Fruit fly (Drosophila melanogaster) whole organism, embryonic: ENCODE results near the gene Csk.

Experiments used
- Ada2b ChIP-seq: fragments of 200-800 bp; sonication (Bioruptor generic); IDR thresholded peaks from 2 replicates; pipeline ENCODE4 v1.3.6; 2022; ENCODE audit warnings: missing biosample characterization, missing genetic modification characterization
- Bdp1 ChIP-seq: fragments of 200-800 bp; sonication (Bioruptor generic); optimal IDR thresholded peaks from 3 replicates; lab custom pipeline; 2016; ENCODE audit warnings: missing biosample characterization, missing genetic modification characterization
- BtbVII ChIP-seq: fragments of 200-800 bp; sonication (Bioruptor generic); optimal IDR thresholded peaks from 3 replicates; lab custom pipeline; 2017; ENCODE audit warnings: missing biosample characterization, mild to moderate bottlenecking, missing genetic modification characterization
- CG10209 ChIP-seq: fragments of 200-800 bp; sonication (Bioruptor generic); optimal IDR thresholded peaks from 3 replicates; lab custom pipeline; 2017; ENCODE audit warnings: missing biosample characterization, mild to moderate bottlenecking, missing genetic modification characterization, missing genetic modification reagents
- CG11504 ChIP-seq: fragments of 200-800 bp; sonication (Bioruptor generic); optimal IDR thresholded peaks from 3 replicates; lab custom pipeline; 2019; ENCODE audit warnings: missing biosample characterization, mild to moderate bottlenecking, missing genetic modification characterization, moderate library complexity
- CG1233 ChIP-seq: fragments of 200-800 bp; sonication (Bioruptor generic); optimal IDR thresholded peaks from 4 replicates; lab custom pipeline; 2018; ENCODE audit warnings: missing biosample characterization, mild to moderate bottlenecking, missing genetic modification characterization
- CG14050 ChIP-seq: fragments of 200-800 bp; sonication (Bioruptor generic); IDR thresholded peaks from 3 replicates; pipeline ENCODE4 v1.3.6; 2022; ENCODE audit warnings: missing biosample characterization, missing genetic modification characterization
- CG15073 ChIP-seq: fragments of 200-800 bp; sonication (Bioruptor generic); optimal IDR thresholded peaks from 2 replicates; lab custom pipeline; 2016; ENCODE audit warnings: missing biosample characterization, missing genetic modification characterization
- CG17328 ChIP-seq: fragments of 200-800 bp; sonication (Bioruptor generic); IDR thresholded peaks from 2 replicates; pipeline ENCODE4 v1.3.6; 2022; ENCODE audit warnings: missing biosample characterization, missing genetic modification characterization
- CG17912 ChIP-seq: fragments of 200-800 bp; sonication (Bioruptor generic); optimal IDR thresholded peaks from 2 replicates; lab custom pipeline; 2018; ENCODE audit warnings: missing biosample characterization, mild to moderate bottlenecking, missing genetic modification characterization
- CG1792 ChIP-seq: fragments of 200-800 bp; sonication (Bioruptor generic); optimal IDR thresholded peaks from 2 replicates; lab custom pipeline; 2016; ENCODE audit warnings: missing biosample characterization, missing genetic modification characterization
- CG1832 ChIP-seq: fragments of 200-800 bp; sonication (Bioruptor generic); optimal IDR thresholded peaks from 2 replicates; lab custom pipeline; 2017; ENCODE audit warnings: missing biosample characterization, mild to moderate bottlenecking, missing genetic modification characterization, inconsistent platforms
- CG2678 ChIP-seq: fragments of 200-800 bp; sonication (Bioruptor generic); optimal IDR thresholded peaks from 3 replicates; lab custom pipeline; 2019; ENCODE audit warnings: missing biosample characterization, mild to moderate bottlenecking, missing genetic modification characterization, moderate library complexity
- CG30020 ChIP-seq: fragments of 200-800 bp; optimal IDR thresholded peaks from 2 replicates; lab custom pipeline; 2019; ENCODE audit warnings: missing biosample characterization, mild to moderate bottlenecking, missing genetic modification characterization, moderate library complexity
- CG32767 ChIP-seq: fragments of 200-800 bp; sonication (Bioruptor generic); IDR thresholded peaks from 2 replicates; pipeline ENCODE4 v1.3.6; 2022; ENCODE audit warnings: missing biosample characterization, missing genetic modification characterization
- CG33557 ChIP-seq: fragments of 200-800 bp; sonication (Bioruptor generic); optimal IDR thresholded peaks from 2 replicates; lab custom pipeline; 2019; ENCODE audit warnings: missing biosample characterization, mild to moderate bottlenecking, missing genetic modification characterization, moderate library complexity
- CG34376 ChIP-seq: fragments of 200-800 bp; sonication (Bioruptor generic); optimal IDR thresholded peaks from 2 replicates; lab custom pipeline; 2018; ENCODE audit warnings: missing biosample characterization, mild to moderate bottlenecking, missing genetic modification characterization
- CG4328 ChIP-seq: fragments of 200-800 bp; sonication (Bioruptor generic); optimal IDR thresholded peaks from 3 replicates; lab custom pipeline; 2017; ENCODE audit warnings: missing biosample characterization, missing genetic modification reagents, missing genetic modification characterization
- CG4404 ChIP-seq: fragments of 200-800 bp; sonication (Bioruptor generic); IDR thresholded peaks from 2 replicates; pipeline ENCODE4 v1.3.6; 2022; ENCODE audit warnings: missing biosample characterization, missing genetic modification characterization
- CG7556 ChIP-seq: fragments of 200-800 bp; sonication (Bioruptor generic); optimal IDR thresholded peaks from 2 replicates; lab custom pipeline; 2017; ENCODE audit warnings: missing biosample characterization, mild to moderate bottlenecking, missing genetic modification characterization
- CG7745 ChIP-seq: fragments of 200-800 bp; sonication (Bioruptor generic); optimal IDR thresholded peaks from 2 replicates; lab custom pipeline; 2018; ENCODE audit warnings: missing biosample characterization, mild to moderate bottlenecking, missing genetic modification characterization, moderate library complexity
- CG9727 ChIP-seq: fragments of 200-800 bp; sonication (Bioruptor generic); optimal IDR thresholded peaks from 3 replicates; lab custom pipeline; 2017; ENCODE audit warnings: missing biosample characterization, mild to moderate bottlenecking, missing genetic modification characterization
- CG9797 ChIP-seq: fragments of 200-800 bp; sonication (Bioruptor generic); optimal IDR thresholded peaks from 3 replicates; lab custom pipeline; 2018; ENCODE audit warnings: missing biosample characterization, mild to moderate bottlenecking, missing genetic modification characterization
- CG9817 ChIP-seq: fragments of 200-800 bp; sonication (Bioruptor generic); optimal IDR thresholded peaks from 2 replicates; lab custom pipeline; 2018; ENCODE audit warnings: missing biosample characterization, mild to moderate bottlenecking, missing genetic modification characterization, moderate library complexity
- GATAe ChIP-seq: fragments of 200-800 bp; sonication (Bioruptor generic); conservative IDR thresholded peaks from 2 replicates; pipeline ENCODE4 v1.3.6; 2022; ENCODE audit warnings: missing biosample characterization, missing genetic modification characterization
- Hr51 ChIP-seq, 2 experiments: fragments of 200-800 bp; sonication (Bioruptor generic); optimal IDR thresholded peaks; 2 replicates in 1 of 2; 3 replicates in 1 of 2; lab custom pipeline; 2016 to 2018; ENCODE audit warnings: missing biosample characterization in 2 of 2, missing genetic modification characterization in 2 of 2, mild to moderate bottlenecking in 1 of 2, moderate library complexity in 1 of 2
- Nf-YA ChIP-seq: fragments of 200-800 bp; sonication (Bioruptor generic); IDR thresholded peaks from 2 replicates; pipeline ENCODE4 v1.3.6; 2022; ENCODE audit warnings: missing biosample characterization, missing genetic modification characterization
- Poxn ChIP-seq: fragments of 200-800 bp; sonication (Bioruptor generic); IDR thresholded peaks from 2 replicates; pipeline ENCODE4 v1.3.6; 2022; ENCODE audit warnings: missing biosample characterization, missing genetic modification characterization
- Sox102F ChIP-seq: fragments of 200-800 bp; sonication (Bioruptor generic); optimal IDR thresholded peaks from 2 replicates; lab custom pipeline; 2018; ENCODE audit warnings: missing biosample characterization, mild to moderate bottlenecking, missing genetic modification characterization, moderate library complexity
- TFAM ChIP-seq: fragments of 200-800 bp; sonication (Bioruptor generic); optimal IDR thresholded peaks from 2 replicates; lab custom pipeline; 2017; ENCODE audit warnings: missing biosample characterization, missing genetic modification characterization, inconsistent platforms
- Trl ChIP-seq, 3 experiments: fragments of >200 bp in 2 of 3; fragments of 200-800 bp in 1 of 3; sonication (Bioruptor generic) in 1 of 3; optimal IDR thresholded peaks; 2 replicates in 1 of 3; 3 replicates in 2 of 3; lab custom pipeline; 2016 to 2017; ENCODE audit warnings: missing biosample characterization in 1 of 3, missing genetic modification characterization in 1 of 3
- corto ChIP-seq: fragments of 200-800 bp; sonication (Bioruptor generic); optimal IDR thresholded peaks from 2 replicates; lab custom pipeline; 2016; ENCODE audit warnings: missing biosample characterization, mild to moderate bottlenecking, missing genetic modification characterization, moderate library complexity
- dimm ChIP-seq: fragments of 200-800 bp; sonication (Bioruptor generic); IDR thresholded peaks from 2 replicates; pipeline ENCODE4 v1.3.6; 2022; ENCODE audit warnings: missing biosample characterization, missing genetic modification characterization
- eve ChIP-seq, 2 experiments: fragments of >200 bp; optimal IDR thresholded peaks; 2 replicates each; lab custom pipeline; 2017; ENCODE audit warnings: missing biosample characterization in 2 of 2, missing genetic modification characterization in 2 of 2
- gcm2 ChIP-seq: fragments of 200-800 bp; sonication (Bioruptor generic); optimal IDR thresholded peaks from 2 replicates; lab custom pipeline; 2016; ENCODE audit warnings: missing biosample characterization, missing genetic modification characterization
- gsb-n ChIP-seq: fragments of 200-800 bp; sonication (Bioruptor generic); optimal IDR thresholded peaks from 3 replicates; lab custom pipeline; 2018; ENCODE audit warnings: missing biosample characterization, mild to moderate bottlenecking, missing genetic modification characterization
- h ChIP-seq: fragments of >200 bp; optimal IDR thresholded peaks from 2 replicates; lab custom pipeline; 2017
- hkb ChIP-seq, 2 experiments: fragments of 200-800 bp in 1 of 2; fragments of >200 bp in 1 of 2; sonication (Bioruptor generic) in 1 of 2; IDR thresholded peaks in 1 of 2; optimal IDR thresholded peaks in 1 of 2; 2 replicates each; pipeline versions ENCODE4 v1.3.6 to Lab custom; 2017 to 2022; ENCODE audit warnings: missing biosample characterization in 1 of 2, missing genetic modification characterization in 1 of 2
- inv ChIP-seq: fragments of 200-800 bp; sonication (Bioruptor generic); IDR thresholded peaks from 2 replicates; pipeline ENCODE4 v1.3.6; 2022; ENCODE audit warnings: missing biosample characterization, missing genetic modification characterization; ENCODE audit not compliant: partially characterized antibody
- jing ChIP-seq: fragments of 200-800 bp; sonication (Bioruptor generic); optimal IDR thresholded peaks from 2 replicates; lab custom pipeline; 2018; ENCODE audit warnings: missing biosample characterization, mild to moderate bottlenecking, missing genetic modification characterization
- knrl ChIP-seq: fragments of 200-800 bp; sonication (Bioruptor generic); IDR thresholded peaks from 3 replicates; pipeline ENCODE4 v1.3.6; 2022; ENCODE audit warnings: missing biosample characterization, missing genetic modification characterization; ENCODE audit not compliant: partially characterized antibody
- onecut ChIP-seq: fragments of 200-800 bp; sonication (Bioruptor generic); IDR thresholded peaks from 2 replicates; pipeline ENCODE4 v1.3.6; 2022; ENCODE audit warnings: missing biosample characterization, missing genetic modification characterization
- pb ChIP-seq: fragments of 200-800 bp; sonication (Bioruptor generic); optimal IDR thresholded peaks from 3 replicates; lab custom pipeline; 2016; ENCODE audit warnings: missing biosample characterization, missing genetic modification characterization
- prd ChIP-seq, 3 experiments: fragments of >200 bp in 2 of 3; fragments of 200-800 bp in 1 of 3; sonication (Bioruptor generic) in 1 of 3; optimal IDR thresholded peaks in 2 of 3; IDR thresholded peaks in 1 of 3; 2 replicates in 2 of 3; 3 replicates in 1 of 3; pipeline versions ENCODE4 v1.3.6 to Lab custom; 2017 to 2022; ENCODE audit warnings: missing biosample characterization in 1 of 3, missing genetic modification characterization in 1 of 3
- pros ChIP-seq: fragments of 200-800 bp; sonication (Bioruptor generic); optimal IDR thresholded peaks from 3 replicates; lab custom pipeline; 2019; ENCODE audit warnings: missing biosample characterization, mild to moderate bottlenecking, missing genetic modification characterization, moderate library complexity
- sima ChIP-seq: fragments of 200-800 bp; sonication (Bioruptor generic); optimal IDR thresholded peaks from 2 replicates; lab custom pipeline; 2016; ENCODE audit warnings: missing biosample characterization, missing genetic modification characterization
- slbo ChIP-seq: fragments of 200-800 bp; sonication (Bioruptor generic); IDR thresholded peaks from 2 replicates; pipeline ENCODE4 v1.3.6; 2022; ENCODE audit warnings: missing biosample characterization, missing genetic modification characterization
- sna ChIP-seq: fragments of 200-800 bp; sonication (Bioruptor generic); IDR thresholded peaks from 2 replicates; pipeline ENCODE4 v1.3.6; 2022; ENCODE audit warnings: missing biosample characterization, missing genetic modification characterization; ENCODE audit not compliant: partially characterized antibody
- sug ChIP-seq: fragments of 200-800 bp; optimal IDR thresholded peaks from 2 replicates; lab custom pipeline; 2019; ENCODE audit warnings: missing biosample characterization, mild to moderate bottlenecking, missing genetic modification characterization, moderate library complexity
- yki ChIP-seq: fragments of >200 bp; optimal IDR thresholded peaks from 3 replicates; lab custom pipeline; 2018

Gene Csk

DNA sequence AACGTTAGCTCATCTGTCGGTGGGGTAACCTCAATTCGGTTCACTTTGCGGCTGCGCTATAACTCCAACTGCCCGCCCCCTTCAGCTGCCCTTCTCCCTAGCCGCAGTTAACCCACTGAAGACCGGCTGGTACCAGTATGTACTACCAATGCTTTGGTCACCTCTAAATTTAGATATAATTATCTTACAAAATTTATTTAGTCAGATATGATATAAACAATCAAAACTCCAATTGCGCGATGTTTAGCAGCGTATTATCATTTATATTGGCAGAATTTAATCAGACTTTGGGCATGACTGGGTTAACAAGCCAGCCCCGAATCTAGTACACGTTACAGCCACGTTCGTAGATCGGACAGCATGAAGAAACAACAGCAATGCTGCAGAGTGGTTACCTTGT lies 11.2 kb upstream of the Csk start (continued):
- peak; percentile 20; the same call in 1 of the 2 replicates for TF ChIP-seq dimm (GFP tag; lab: Robert Waterston, UW)
- TF ChIP-seq CG4404 (GFP tag; lab: Robert Waterston, UW) = no peak
- TF ChIP-seq CG15073 (GFP tag; lab: Kevin White, UChicago) = no peak
- peak; percentile 35 for TF ChIP-seq CG9817 (tag; lab: Kevin White, UChicago)
- TF ChIP-seq CG4328 (GFP tag; lab: Kevin White, UChicago) = no peak
- TF ChIP-seq GATAe = no peak
- TF ChIP-seq CG17912 (GFP tag; lab: Kevin White, UChicago) = no peak
- TF ChIP-seq CG1832 (GFP tag; lab: Kevin White, UChicago) = no peak
- TF ChIP-seq CG2678 (tag; lab: Kevin White, UChicago) = peak; percentile 66
- TF ChIP-seq sug (tag; lab: Kevin White, UChicago) = peak; percentile 11
- no peak for TF ChIP-seq h (lab: Kevin White, UChicago)
- no peak for TF ChIP-seq hkb (optimal IDR thresholded peaks at IDR 0.05; lab: Kevin White, UChicago)
- TF ChIP-seq hkb (GFP tag; IDR thresholded peaks at IDR 0.05; lab: Robert Waterston, UW) = peak; percentile 64
- no peak for TF ChIP-seq Trl (optimal IDR thresholded peaks at IDR 0.05; lab: Kevin White, UChicago)
- TF ChIP-seq Trl (GFP tag; optimal IDR thresholded peaks at IDR 0.05; lab: Kevin White, UChicago) = no peak
- peak; percentile 63 for TF ChIP-seq Ada2b
- TF ChIP-seq CG9797 = no peak
- TF ChIP-seq CG30020 (tag; lab: Kevin White, UChicago) = no peak
- TF ChIP-seq Poxn (GFP tag; lab: Robert Waterston, UW) = no peak
- TF ChIP-seq knrl (GFP tag; lab: Robert Waterston, UW) = no peak
- TF ChIP-seq sna (GFP tag; lab: Robert Waterston, UW) = no peak
- TF ChIP-seq CG7556 (GFP tag; lab: Kevin White, UChicago) = peak; percentile 44
- TF ChIP-seq jing = no peak
- no peak for TF ChIP-seq TFAM (GFP tag; lab: Kevin White, UChicago)
- peak; percentile 24 for TF ChIP-seq CG1233 (GFP tag; lab: Kevin White, UChicago)
- peak; percentile 23 for TF ChIP-seq gcm2 (GFP tag; lab: Kevin White, UChicago)
- TF ChIP-seq Nf-YA = no peak
- TF ChIP-seq slbo (GFP tag; lab: Robert Waterston, UW) = peak; percentile 21; the same call in 1 of the 2 replicates
- TF ChIP-seq CG10209 = peak; percentile 45
- TF ChIP-seq CG17328 (GFP tag; lab: Robert Waterston, UW) = peak; percentile 54; the same call in 1 of the 2 replicates
- peak; percentile 79 for TF ChIP-seq CG11504
- no peak for TF ChIP-seq CG7745 (tag; lab: Kevin White, UChicago)
- TF ChIP-seq gsb-n (tag; lab: Kevin White, UChicago) = peak; percentile 17
- TF ChIP-seq Bdp1 (GFP tag; lab: Kevin White, UChicago) = no peak
- TF ChIP-seq BtbVII (GFP tag; lab: Kevin White, UChicago) = peak; percentile 57
- TF ChIP-seq sima (GFP tag; lab: Kevin White, UChicago) = no peak
- TF ChIP-seq CG9727 (GFP tag; lab: Kevin White, UChicago) = peak; percentile 8
- peak; percentile 52; the same call in 2 of the 3 replicates for TF ChIP-seq CG14050
- TF ChIP-seq inv (GFP tag; lab: Robert Waterston, UW) = no peak
- TF ChIP-seq Hr51 (GFP tag; optimal IDR thresholded peaks at IDR 0.05; lab: Kevin White, UChicago) = peak in 1 of 2 experiments; percentile 84
- no peak for TF ChIP-seq CG1792
- TF ChIP-seq yki (lab: Kevin White, UChicago) = no peak
- TF ChIP-seq pb = no peak
- 0 out of 2 replicates have a peak, but pooled peaks have one; percentile 13 for TF ChIP-seq onecut (GFP tag; lab: Robert Waterston, UW)
- peak; percentile 66 for TF ChIP-seq Sox102F (GFP tag; lab: Kevin White, UChicago)
- TF ChIP-seq prd (optimal IDR thresholded peaks at IDR 0.05; lab: Kevin White, UChicago) = no peak
- TF ChIP-seq prd (GFP tag; IDR thresholded peaks at IDR 0.05; lab: Robert Waterston, UW) = peak; percentile 44; the same call in 2 of the 3 replicates
- TF ChIP-seq eve (GFP tag; optimal IDR thresholded peaks at IDR 0.05; lab: Kevin White, UChicago) = no peak
- no peak for TF ChIP-seq corto (GFP tag; lab: Kevin White, UChicago)
- TF ChIP-seq CG32767 = no peak
- no peak for TF ChIP-seq CG34376 (GFP tag; lab: Kevin White, UChicago)
- no peak for TF ChIP-seq CG33557 (GFP tag; lab: Kevin White, UChicago)
- no peak for TF ChIP-seq pros (GFP tag; lab: Kevin White, UChicago)
